Fruit fly (Drosophila melanogaster): ENCODE results near the gene RluA-2.
A peak's percentile ranks its signal among the peaks of the same experiment; 100 is the strongest.

Gene RluA-2

dm6 chr2L:10468388-10468787, 8.5 kb upstream of the RluA-2 start (continued):
- TF ChIP-seq CG7987 (GFP tag; optimal IDR thresholded peaks at IDR 0.05) (no peak), ems (GFP tag; optimal IDR thresholded peaks at IDR 0.05) (peak; percentile 36), ATbp (GFP tag; optimal IDR thresholded peaks at IDR 0.05) (peak; percentile 49), Doc3 (GFP tag; IDR thresholded peaks at IDR 0.05; ENCODE audit: partially characterized antibody) (no peak), Fer1 (GFP tag; optimal IDR thresholded peaks at IDR 0.05) (peak; percentile 63), CG7963 (GFP tag; IDR thresholded peaks at IDR 0.05; ENCODE audit: partially characterized antibody) (no peak), CG12659 (GFP tag; optimal IDR thresholded peaks at IDR 0.05) (peak; percentile 5), grn (GFP tag; optimal IDR thresholded peaks at IDR 0.05) (no peak), Bteb2 (GFP tag; optimal IDR thresholded peaks at IDR 0.05) (no peak), D (optimal IDR thresholded peaks at IDR 0.05) (no peak), D (GFP tag; optimal IDR thresholded peaks at IDR 0.05) (peak; percentile 26), CG6765 (GFP tag; optimal IDR thresholded peaks at IDR 0.05) (peak; percentile 32), pita (GFP tag; optimal IDR thresholded peaks at IDR 0.05) (no peak), crol (GFP tag; IDR thresholded peaks at IDR 0.05) (no peak), Sox102F (GFP tag; optimal IDR thresholded peaks at IDR 0.05) (peak; percentile 65), CG16813 (GFP tag; IDR thresholded peaks at IDR 0.05; ENCODE audit: partially characterized antibody) (no peak), CG34376 (GFP tag; optimal IDR thresholded peaks at IDR 0.05) (no peak), sisA (GFP tag; IDR thresholded peaks at IDR 0.05) (peak; percentile 56), fd96Cb (tag; optimal IDR thresholded peaks at IDR 0.05) (peak; percentile 48), CG30403 (GFP tag; optimal IDR thresholded peaks at IDR 0.05) (peak; percentile 59), gce (GFP tag; IDR thresholded peaks at IDR 0.05) (peak; percentile 45; the same call in 1 of the 3 replicates), CG10565 (GFP tag; optimal IDR thresholded peaks at IDR 0.05) (no peak), Aef1 (GFP tag; IDR thresholded peaks at IDR 0.05) (peak; percentile 63), maf-S (GFP tag; optimal IDR thresholded peaks at IDR 0.05) (no peak), toy (GFP tag; IDR thresholded peaks at IDR 0.05) (0 out of 2 replicates have a peak, but pooled peaks have one; percentile 14), CkIIα-i1 (GFP tag; IDR thresholded peaks at IDR 0.05) (no peak; the same call in 1 of the 2 replicates), Six4 (GFP tag; optimal IDR thresholded peaks at IDR 0.05) (peak; percentile 18), CG14667 (GFP tag; IDR thresholded peaks at IDR 0.05) (no peak; the same call in 1 of the 2 replicates), CG4404 (GFP tag; IDR thresholded peaks at IDR 0.05) (no peak), NC2β (GFP tag; optimal IDR thresholded peaks at IDR 0.05) (no peak), CG7271 (tag; optimal IDR thresholded peaks at IDR 0.05) (no peak), Lhr (GFP tag; optimal IDR thresholded peaks at IDR 0.05) (no peak), Dip3 (GFP tag; optimal IDR thresholded peaks at IDR 0.05) (no peak), Poxn (GFP tag; IDR thresholded peaks at IDR 0.05) (no peak), lov (optimal IDR thresholded peaks at IDR 0.05) (no peak), lov (GFP tag; IDR thresholded peaks at IDR 0.05) (no peak), lbe (GFP tag; optimal IDR thresholded peaks at IDR 0.05) (no peak), en (GFP tag; optimal IDR thresholded peaks at IDR 0.05) (no peak), Ets65A (GFP tag) (peak; percentile 93), fd3F (GFP tag; optimal IDR thresholded peaks at IDR 0.05) (peak; percentile 33), CG7928 (GFP tag; optimal IDR thresholded peaks at IDR 0.05) (no peak), ind (GFP tag; optimal IDR thresholded peaks at IDR 0.05) (peak; percentile 65), h (optimal IDR thresholded peaks at IDR 0.05) (no peak), CG7839 (tag; optimal IDR thresholded peaks at IDR 0.05) (peak; percentile 68), sqz (GFP tag; optimal IDR thresholded peaks at IDR 0.05) (peak; percentile 1), chn (GFP tag; optimal IDR thresholded peaks at IDR 0.05) (peak; percentile 11), Fer2 (tag; optimal IDR thresholded peaks at IDR 0.05) (peak; percentile 25), esg (GFP tag; conservative IDR thresholded peaks at IDR 0.05) (peak; percentile 61), cato (GFP tag; optimal IDR thresholded peaks at IDR 0.05; ENCODE audit: borderline replicate concordance) (no peak), Lim3 (GFP tag; IDR thresholded peaks at IDR 0.05) (no peak), lmd (GFP tag; IDR thresholded peaks at IDR 0.05) (peak; percentile 71; the same call in 1 of the 2 replicates), Trl (optimal IDR thresholded peaks at IDR 0.05) (no peak), Trl (GFP tag; optimal IDR thresholded peaks at IDR 0.05) (peak; percentile 38)
